Worm (Caenorhabditis elegans) whole organism, L4 larva: ENCODE measurements around the gene K11H3.8.

Experiments used
- dpl-1 ChIP-seq: fragments of 150-350 bp; optimal IDR thresholded peaks from 2 replicates; lab custom pipeline; 2014; ENCODE audit warnings: missing biosample characterization, missing genetic modification reagents, missing genetic modification characterization
- lin-39 ChIP-seq: fragments of 150-350 bp; optimal IDR thresholded peaks from 2 replicates; lab custom pipeline; 2014; ENCODE audit warnings: missing biosample characterization, missing genetic modification reagents, missing genetic modification characterization
- lsy-2 ChIP-seq, 2 experiments: fragments of 150-350 bp in 1 of 2; sonication (generic microtip) in 1 of 2; optimal IDR thresholded peaks; 2 replicates each; lab custom pipeline; 2014 to 2017; ENCODE audit warnings: missing biosample characterization in 2 of 2, missing genetic modification characterization in 2 of 2
- mep-1 ChIP-seq: fragments of 150-350 bp; sonication (generic microtip); optimal IDR thresholded peaks from 3 replicates; lab custom pipeline; 2014; ENCODE audit warnings: missing biosample characterization, missing genetic modification characterization
- nhr-76 ChIP-seq: fragments of 150-350 bp; optimal IDR thresholded peaks from 2 replicates; lab custom pipeline; 2014; ENCODE audit warnings: missing biosample characterization, missing genetic modification characterization

DNA sequence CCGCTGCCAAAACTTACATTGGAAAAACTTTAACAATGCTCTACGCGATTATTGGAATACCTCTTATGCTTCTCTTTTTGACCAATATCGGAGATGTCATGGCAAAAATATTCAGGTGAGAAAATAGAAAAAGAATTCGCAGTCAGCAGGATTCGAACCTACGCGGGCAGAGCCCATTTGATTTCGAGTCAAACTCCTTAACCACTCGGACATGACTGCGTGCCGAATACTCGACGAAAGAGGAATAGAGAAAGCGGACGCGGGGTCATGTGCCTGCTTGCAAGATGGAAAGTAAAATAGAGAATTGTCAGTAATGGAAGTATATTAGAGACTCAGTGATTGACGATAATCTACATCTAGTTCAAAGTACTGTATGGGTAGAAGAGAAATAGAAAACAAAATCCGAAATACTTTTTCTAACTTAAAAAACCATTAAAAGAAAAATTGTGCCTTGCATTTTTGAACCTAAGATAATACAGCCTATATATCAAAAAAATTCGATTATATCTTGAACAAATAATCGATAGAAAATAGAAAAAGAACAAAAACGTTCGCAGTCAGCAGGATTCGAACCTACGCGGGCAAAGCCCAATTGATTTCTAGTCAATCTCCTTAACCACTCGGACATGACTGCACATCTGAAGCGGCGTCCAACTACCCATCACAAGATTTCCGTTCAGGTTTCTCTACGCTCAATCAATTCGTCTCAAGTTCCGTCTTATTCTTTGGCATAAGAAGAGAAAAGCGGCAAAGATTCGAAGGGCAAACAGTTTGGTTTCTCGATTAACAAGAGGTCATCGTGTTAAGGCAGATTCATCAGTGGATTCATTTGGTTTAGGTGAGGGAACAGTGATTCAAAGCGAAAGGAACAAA, 26.7 kb downstream of the K11H3.8 start:
- TF ChIP-seq nhr-76 (no peak), dpl-1 (GFP tag; lab: Kevin White, UChicago) (peak; percentile 37), lin-39 (no peak), mep-1 (tag; lab: Kevin White, UChicago) (peak; percentile 68), lsy-2 (tag; optimal IDR thresholded peaks at IDR 0.05; lab: Kevin White, UChicago) (peak in 1 of 2 experiments; percentile 49)
